Fruit fly (Drosophila melanogaster): ENCODE data around the gene Taf1.
A peak's percentile ranks its signal among the peaks of the same experiment; 100 is the strongest.

Gene Taf1

DNA sequence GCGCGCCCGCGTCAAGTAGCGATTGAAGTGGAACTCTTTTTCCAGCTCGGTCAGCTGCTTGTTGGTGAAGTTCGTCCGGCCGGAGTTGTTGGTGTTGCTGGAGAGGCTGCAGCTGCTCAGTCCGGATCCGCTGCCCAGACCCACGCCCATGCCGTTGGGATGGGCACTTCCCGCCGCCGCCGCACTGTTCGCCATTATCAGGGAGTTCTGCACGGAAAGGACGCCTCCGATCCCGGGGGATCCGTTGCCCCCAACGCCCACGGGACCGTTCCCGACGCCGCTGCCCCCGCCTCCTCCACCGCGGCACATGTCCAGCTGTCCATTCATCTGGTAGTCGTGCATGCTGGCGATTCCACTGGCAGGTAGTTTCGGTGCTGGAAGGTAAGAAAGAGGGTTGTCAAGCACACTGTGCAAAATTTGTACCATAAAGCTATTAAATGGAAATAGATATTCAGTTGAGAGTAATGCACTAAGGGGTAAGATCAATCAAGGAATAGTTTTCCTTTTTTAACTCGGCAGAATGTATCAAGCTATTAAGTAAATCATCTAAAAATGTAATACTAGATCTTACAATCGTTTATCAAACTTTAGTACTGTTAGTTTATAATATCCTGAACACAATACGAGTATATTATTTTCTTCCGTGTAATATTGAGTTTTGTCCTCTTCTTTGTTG is 16.1 kb downstream of the Taf1 start (continued):
- TF ChIP-seq CG2129 (GFP tag; IDR thresholded peaks at IDR 0.05; ENCODE audit: partially characterized antibody): no peak
- no peak for TF ChIP-seq Eip74EF (GFP tag; optimal IDR thresholded peaks at IDR 0.05)
- no peak for TF ChIP-seq CG16779 (GFP tag; IDR thresholded peaks at IDR 0.05)
- TF ChIP-seq D19A (tag; optimal IDR thresholded peaks at IDR 0.05): no peak
- no peak for TF ChIP-seq yki (optimal IDR thresholded peaks at IDR 0.05)
- TF ChIP-seq Hr78 (GFP tag; optimal IDR thresholded peaks at IDR 0.05): no peak
- no peak for TF ChIP-seq phol (tag; optimal IDR thresholded peaks at IDR 0.05)
- TF ChIP-seq CG3995 (GFP tag; optimal IDR thresholded peaks at IDR 0.05): no peak
- no peak for TF ChIP-seq insv (GFP tag; optimal IDR thresholded peaks at IDR 0.05)
- no peak for TF ChIP-seq hb (GFP tag; IDR thresholded peaks at IDR 0.05; ENCODE audit: partially characterized antibody)
- TF ChIP-seq E2f2 (GFP tag; IDR thresholded peaks at IDR 0.05): no peak
- TF ChIP-seq CG16813 (GFP tag; IDR thresholded peaks at IDR 0.05; ENCODE audit: partially characterized antibody): 0 out of 3 replicates have a peak, but pooled peaks have one; percentile 21
- no peak for TF ChIP-seq Ets65A (GFP tag)
- TF ChIP-seq so (GFP tag; IDR thresholded peaks at IDR 0.05): no peak
- TF ChIP-seq wdn (GFP tag; IDR thresholded peaks at IDR 0.05): no peak
- no peak for TF ChIP-seq CG2199 (GFP tag; IDR thresholded peaks at IDR 0.05)
- no peak for TF ChIP-seq hth (optimal IDR thresholded peaks at IDR 0.05)
- no peak for TF ChIP-seq ci (GFP tag; IDR thresholded peaks at IDR 0.05)
- TF ChIP-seq en (GFP tag; optimal IDR thresholded peaks at IDR 0.05): no peak
- TF ChIP-seq Drgx (GFP tag; IDR thresholded peaks at IDR 0.05): no peak
- TF ChIP-seq luna (GFP tag; optimal IDR thresholded peaks at IDR 0.05): no peak
- TF ChIP-seq Hr3 (GFP tag; optimal IDR thresholded peaks at IDR 0.05): no peak
- no peak for TF ChIP-seq CG5953 (GFP tag; IDR thresholded peaks at IDR 0.05)
- no peak for TF ChIP-seq CG8478 (optimal IDR thresholded peaks at IDR 0.05)
- TF ChIP-seq CG10565 (GFP tag; optimal IDR thresholded peaks at IDR 0.05): no peak
- TF ChIP-seq chif (GFP tag; optimal IDR thresholded peaks at IDR 0.05): peak in 1 of 2 experiments; percentile 14
- no peak for TF ChIP-seq hbn (GFP tag; IDR thresholded peaks at IDR 0.05; ENCODE audit: partially characterized antibody)
- no peak for TF ChIP-seq CG6765 (GFP tag; optimal IDR thresholded peaks at IDR 0.05)
- no peak for TF ChIP-seq dpn (GFP tag; optimal IDR thresholded peaks at IDR 0.05)
- TF ChIP-seq eve (GFP tag; optimal IDR thresholded peaks at IDR 0.05): peak in 1 of 2 experiments; percentile 27
- TF ChIP-seq crol (GFP tag; IDR thresholded peaks at IDR 0.05): no peak
- no peak for TF ChIP-seq prd (optimal IDR thresholded peaks at IDR 0.05)
- peak; percentile 63; the same call in 2 of the 3 replicates for TF ChIP-seq prd (GFP tag; IDR thresholded peaks at IDR 0.05)
- no peak for TF ChIP-seq CG10462 (GFP tag; optimal IDR thresholded peaks at IDR 0.05)
- TF ChIP-seq Blimp-1 (GFP tag; optimal IDR thresholded peaks at IDR 0.05): no peak
- no peak for TF ChIP-seq jigr1 (GFP tag; IDR thresholded peaks at IDR 0.05)
- no peak for TF ChIP-seq CG7786 (GFP tag; optimal IDR thresholded peaks at IDR 0.05)
- TF ChIP-seq dm (GFP tag; optimal IDR thresholded peaks at IDR 0.05): no peak
- TF ChIP-seq Med (GFP tag): peak; percentile 62
- no peak for TF ChIP-seq CG7839 (tag; optimal IDR thresholded peaks at IDR 0.05)
- TF ChIP-seq aop (GFP tag; IDR thresholded peaks at IDR 0.05): no peak
- TF ChIP-seq Fer2 (tag; optimal IDR thresholded peaks at IDR 0.05): no peak
- TF ChIP-seq caup (GFP tag; optimal IDR thresholded peaks at IDR 0.05; ENCODE audit: severe bottlenecking): no peak
- TF ChIP-seq CG7963 (GFP tag; IDR thresholded peaks at IDR 0.05; ENCODE audit: partially characterized antibody): no peak
- no peak for TF ChIP-seq sr (GFP tag; IDR thresholded peaks at IDR 0.05)
- TF ChIP-seq kni (GFP tag; optimal IDR thresholded peaks at IDR 0.05): no peak
- TF ChIP-seq al (GFP tag; IDR thresholded peaks at IDR 0.05): no peak
- no peak for TF ChIP-seq maf-S (GFP tag; optimal IDR thresholded peaks at IDR 0.05)
- TF ChIP-seq mirr (GFP tag; optimal IDR thresholded peaks at IDR 0.05): no peak
- no peak for TF ChIP-seq ems (GFP tag; optimal IDR thresholded peaks at IDR 0.05)
- TF ChIP-seq Lim3 (GFP tag; IDR thresholded peaks at IDR 0.05): no peak
- no peak for TF ChIP-seq unpg (GFP tag; optimal IDR thresholded peaks at IDR 0.05)

All from whole organism, embryonic.